Worm (Caenorhabditis elegans): Measurements from ENCODE around the gene pqn-42.

The pqn-42 gene

DNA sequence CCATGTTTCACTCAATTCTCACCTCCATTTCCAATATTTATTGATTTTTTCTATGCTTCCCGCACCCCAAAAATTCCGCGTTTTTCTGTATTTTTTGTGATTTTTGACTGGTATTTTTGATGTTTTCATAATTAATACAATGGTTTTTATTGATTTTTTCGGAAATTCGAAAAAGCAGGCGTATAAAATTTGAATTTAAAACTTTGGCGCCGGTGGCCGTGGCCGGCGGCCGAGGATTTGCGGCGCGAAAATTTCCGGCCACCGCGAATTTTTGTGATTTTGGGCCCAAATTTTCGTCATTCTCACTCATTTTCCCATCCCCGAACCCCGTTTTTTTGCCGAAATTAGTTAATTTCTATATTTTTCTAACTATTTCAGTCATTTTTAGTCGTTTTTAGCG, 7.8 kb downstream of the pqn-42 start (continued):
- TF ChIP-seq F39B2.1 (GFP tag; IDR thresholded peaks at IDR 0.05): 0 out of 2 replicates have a peak, but pooled peaks have one; percentile 27
- TF ChIP-seq snpc-3.4 (tag; optimal IDR thresholded peaks at IDR 0.05): peak; percentile 82
- no peak for TF ChIP-seq nhr-90 (tag; optimal IDR thresholded peaks at IDR 0.05)
- TF ChIP-seq attf-5 (GFP tag; optimal IDR thresholded peaks at IDR 0.05): peak; percentile 51
- peak; percentile 82 for TF ChIP-seq Y67H2A.10 (GFP tag; conservative IDR thresholded peaks at IDR 0.05)
- TF ChIP-seq atf-7 (tag; optimal IDR thresholded peaks at IDR 0.05): no peak
- peak; percentile 84 for TF ChIP-seq ekl-4 (GFP tag; IDR thresholded peaks at IDR 0.05)
- peak; percentile 99 for TF ChIP-seq madf-8 (GFP tag; conservative IDR thresholded peaks at IDR 0.05)
- peak; percentile 91 for TF ChIP-seq Y53G8AR.9 (GFP tag; conservative IDR thresholded peaks at IDR 0.05)
- TF ChIP-seq madf-6 (GFP tag; IDR thresholded peaks at IDR 0.05): peak; percentile 100
- peak; percentile 97 for TF ChIP-seq efl-1 (GFP tag; optimal IDR thresholded peaks at IDR 0.05)
- peak; percentile 95 for TF ChIP-seq dox-1 (GFP tag; IDR thresholded peaks at IDR 0.05)
- 0 out of 2 replicates have a peak, but pooled peaks have one; percentile 39 for TF ChIP-seq ceh-40 (GFP tag; IDR thresholded peaks at IDR 0.05)
- TF ChIP-seq madf-10 (tag; optimal IDR thresholded peaks at IDR 0.05): peak; percentile 24
- TF ChIP-seq repo-1 (tag; optimal IDR thresholded peaks at IDR 0.05): no peak
- no peak for TF ChIP-seq F55B11.4 (tag; optimal IDR thresholded peaks at IDR 0.05; ENCODE audit: borderline replicate concordance, insufficient read depth)
- no peak for TF ChIP-seq hlh-12 (tag; optimal IDR thresholded peaks at IDR 0.05)
- TF ChIP-seq lin-40 (tag; optimal IDR thresholded peaks at IDR 0.05): no peak
- TF ChIP-seq ceh-100 (GFP tag; IDR thresholded peaks at IDR 0.05): peak; percentile 70
- peak in 1 of 2 experiments; percentile 38 for TF ChIP-seq rec-8 (tag; optimal IDR thresholded peaks at IDR 0.05)
- peak; percentile 84 for TF ChIP-seq lsl-1 (GFP tag; optimal IDR thresholded peaks at IDR 0.05)
- TF ChIP-seq rpc-1 (optimal IDR thresholded peaks at IDR 0.05): no peak
- no peak for TF ChIP-seq rpc-1 (tag; optimal IDR thresholded peaks at IDR 0.05)
- TF ChIP-seq nhr-80 (tag; optimal IDR thresholded peaks at IDR 0.05): no peak
- peak; percentile 84 for TF ChIP-seq athp-1 (tag; optimal IDR thresholded peaks at IDR 0.05)
- TF ChIP-seq ztf-6 (GFP tag; IDR thresholded peaks at IDR 0.05): peak; percentile 84; the same call in 1 of the 2 replicates
- TF ChIP-seq unc-130 (GFP tag; optimal IDR thresholded peaks at IDR 0.05): peak; percentile 87
- TF ChIP-seq akir-1 (GFP tag; optimal IDR thresholded peaks at IDR 0.05): no peak
- peak; percentile 37 for TF ChIP-seq F49E8.2 (tag; optimal IDR thresholded peaks at IDR 0.05; ENCODE audit: insufficient read depth)
- TF ChIP-seq mxl-1 (tag; optimal IDR thresholded peaks at IDR 0.05): no peak
- TF ChIP-seq sea-2 (GFP tag; IDR thresholded peaks at IDR 0.05): 0 out of 2 replicates have a peak, but pooled peaks have one; percentile 39
- peak; percentile 71; the same call in 1 of the 2 replicates for TF ChIP-seq zfh-2 (GFP tag; conservative IDR thresholded peaks at IDR 0.05)
- TF ChIP-seq Y53F4B.3 (GFP tag; IDR thresholded peaks at IDR 0.05): no peak
- peak; percentile 73; the same call in 1 of the 2 replicates for TF ChIP-seq hmg-20 (GFP tag; IDR thresholded peaks at IDR 0.05)
- TF ChIP-seq let-607 (tag; optimal IDR thresholded peaks at IDR 0.05): no peak
- TF ChIP-seq Y95B8A.8 (GFP tag; IDR thresholded peaks at IDR 0.05): peak; percentile 93
- peak; percentile 95 for TF ChIP-seq D2030.7 (GFP tag; IDR thresholded peaks at IDR 0.05)
- no peak for TF ChIP-seq C06A6.2 (GFP tag; conservative IDR thresholded peaks at IDR 0.05)
- TF ChIP-seq F57A8.1 (GFP tag; optimal IDR thresholded peaks at IDR 0.05): no peak
- TF ChIP-seq lin-35 (GFP tag; optimal IDR thresholded peaks at IDR 0.05): peak; percentile 26 to 61 (median 53)
- peak; percentile 98 for TF ChIP-seq xnd-1 (tag; optimal IDR thresholded peaks at IDR 0.05)
- peak; percentile 78; the same call in 1 of the 2 replicates for TF ChIP-seq lir-1 (GFP tag; conservative IDR thresholded peaks at IDR 0.05)
- TF ChIP-seq chd-7 (tag; optimal IDR thresholded peaks at IDR 0.05): peak; percentile 25
- no peak for TF ChIP-seq ceh-79 (tag; optimal IDR thresholded peaks at IDR 0.05)
- TF ChIP-seq ets-4 (GFP tag; optimal IDR thresholded peaks at IDR 0.05): no peak
- 0 out of 2 replicates have a peak, but pooled peaks have one; percentile 13 for TF ChIP-seq egl-18 (GFP tag; IDR thresholded peaks at IDR 0.05)
- TF ChIP-seq lag-1 (GFP tag; IDR thresholded peaks at IDR 0.05): no peak
- TF ChIP-seq aptf-2 (GFP tag; conservative IDR thresholded peaks at IDR 0.05): peak; percentile 84

Data from whole organism, young adult.